Worm (Caenorhabditis elegans) whole organism, mixed stage, embryonic: ENCODE results near the gene C08B6.14.

Source experiments
- drap-1 ChIP-seq: fragments of 200-800 bp; sonication (Bioruptor generic); optimal IDR thresholded peaks from 3 replicates; lab custom pipeline; 2018; ENCODE audit warnings: mild to moderate bottlenecking, missing genetic modification characterization, missing compliant biosample characterization
- lin-32 ChIP-seq: fragments of 200-800 bp; sonication (Bioruptor generic); optimal IDR thresholded peaks from 2 replicates; lab custom pipeline; 2018; ENCODE audit warnings: mild to moderate bottlenecking, missing genetic modification characterization, missing compliant biosample characterization
- mab-5 ChIP-seq: fragments of 150-350 bp; optimal IDR thresholded peaks from 2 replicates; lab custom pipeline; 2014; ENCODE audit warnings: missing biosample characterization, missing genetic modification characterization
- snpc-4 ChIP-seq: fragments of 150-350 bp; optimal IDR thresholded peaks from 2 replicates; lab custom pipeline; 2014; ENCODE audit warnings: missing biosample characterization, missing genetic modification characterization
- unc-39 ChIP-seq: fragments of 150-350 bp; optimal IDR thresholded peaks from 2 replicates; lab custom pipeline; 2014; ENCODE audit warnings: missing biosample characterization, missing genetic modification characterization

DNA sequence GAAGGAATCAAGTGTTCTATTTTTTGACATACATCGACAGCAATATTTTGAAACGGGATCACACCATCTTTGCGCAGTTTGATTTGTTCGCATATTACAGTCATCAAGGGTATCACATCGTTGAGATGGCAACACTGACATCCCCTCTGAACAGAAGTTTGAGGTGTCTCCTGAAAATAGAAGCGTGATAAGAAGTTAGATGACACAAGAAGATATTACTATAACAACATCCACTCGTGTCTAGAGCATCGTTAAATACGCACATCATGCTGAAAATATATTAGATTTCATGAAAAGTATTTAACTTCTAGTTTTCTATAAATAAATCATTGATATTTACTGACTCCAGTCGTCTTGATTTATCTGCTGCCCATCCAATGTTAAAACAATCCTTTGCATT, 29.1 kb downstream of the C08B6.14 start:
- TF ChIP-seq mab-5 (tag; lab: Kevin White, UChicago): no peak
- no peak for TF ChIP-seq drap-1 (GFP tag; lab: Kevin White, UChicago)
- TF ChIP-seq unc-39: no peak
- TF ChIP-seq snpc-4 (tag; lab: Kevin White, UChicago): no peak
- TF ChIP-seq lin-32 (GFP tag; lab: Kevin White, UChicago): no peak
